Fruit fly (Drosophila melanogaster) ovary, adult (tissue): ENCODE results near the gene CG10958.

Experiments
- CG17801 ChIP-seq: fragments of 200-800 bp; optimal IDR thresholded peaks from 2 replicates; lab custom pipeline; 2019; ENCODE audit warnings: missing biosample characterization, mild to moderate bottlenecking, missing genetic modification characterization, moderate library complexity; ENCODE audit not compliant: partially characterized antibody

The CG10958 gene

dm6 chrX:8177030-8177349 is 44.9 kb downstream of the CG10958 start, which contains the start of gene slpr:
Gene slpr, minus strand, starts transcription at chrX:8177185.
- no peak for TF ChIP-seq CG17801

- no peak for TF ChIP-seq CG17801
Measured at dm6 chrX:8177742-8178141, 45.7 kb downstream of the CG10958 start.

- no peak for TF ChIP-seq CG17801
Measured at dm6 chrX:8178165-8178955, 46.3 kb downstream of the CG10958 start, which contains the start of gene sdt. Gene sdt, plus strand, starts transcription at chrX:8178549.

dm6 chrX:8178989-8179388 is 46.9 kb downstream of the CG10958 start:
- no peak for TF ChIP-seq CG17801

- TF ChIP-seq CG17801, result no peak
Measured at dm6 chrX:8179858-8180257, 47.8 kb downstream of the CG10958 start.
